Fruit fly (Drosophila melanogaster) Kc167 (cell line): ENCODE results near the gene hth.

Experiments used
- Myc ChIP-seq: fragments of >200 bp; optimal IDR thresholded peaks from 2 replicates; lab custom pipeline; 2017; ENCODE audit warnings: missing external identifiers
- Sin3A ChIP-seq: fragments of >200 bp; optimal IDR thresholded peaks from 2 replicates; lab custom pipeline; 2018; ENCODE audit warnings: missing external identifiers
- h ChIP-seq: fragments of >200 bp; optimal IDR thresholded peaks from 3 replicates; lab custom pipeline; 2018; ENCODE audit warnings: missing external identifiers
- insv ChIP-seq: fragments of >200 bp; optimal IDR thresholded peaks from 3 replicates; lab custom pipeline; 2018; ENCODE audit warnings: missing external identifiers
- psq ChIP-seq: fragments of >200 bp; optimal IDR thresholded peaks from 2 replicates; lab custom pipeline; 2017; ENCODE audit warnings: missing external identifiers

DNA sequence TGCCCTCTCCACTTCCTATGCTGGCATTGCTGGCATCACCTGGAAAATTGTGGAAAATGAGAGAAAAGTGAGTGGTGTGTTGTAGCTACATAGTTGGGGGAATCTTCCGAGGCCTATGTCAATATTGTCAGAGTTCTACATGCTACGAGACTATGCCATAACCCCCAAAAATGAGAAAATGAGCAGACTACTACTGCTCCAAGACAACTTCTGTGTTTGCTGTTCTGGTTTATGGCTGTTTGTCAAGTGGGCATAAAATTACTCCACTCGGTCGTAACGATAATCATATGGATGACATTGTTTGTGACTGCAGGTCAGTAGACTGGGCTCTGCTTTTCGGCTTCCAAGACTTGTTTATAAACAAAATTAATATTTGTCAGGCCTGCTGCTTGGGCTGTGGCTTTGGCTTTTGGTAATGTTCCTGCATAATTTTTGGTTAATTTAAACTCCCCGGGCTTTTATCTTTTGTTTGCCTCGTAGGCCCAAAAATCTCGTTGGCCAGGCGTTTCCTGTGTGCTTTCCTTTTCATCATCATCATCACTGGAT lies 118.1 kb downstream of the hth start:
- no peak for TF ChIP-seq insv
- no peak for TF ChIP-seq h
- no peak for TF ChIP-seq psq (lab: Kevin White, UChicago)
- TF ChIP-seq Sin3A (lab: Kevin White, UChicago): no peak
- TF ChIP-seq Myc: no peak
